Fruit fly (Drosophila melanogaster) whole organism, wandering third instar larva: ENCODE data around the gene CG12289.

Experiments
- Abd-B ChIP-seq: fragments of >200 bp; optimal IDR thresholded peaks from 2 replicates; lab custom pipeline; 2017; ENCODE audit warnings: missing biosample characterization, missing genetic modification characterization
- Mio ChIP-seq: sonication (Bioruptor generic); optimal IDR thresholded peaks from 2 replicates; lab custom pipeline; 2016; ENCODE audit warnings: missing biosample characterization, missing genetic modification characterization
- OdsH ChIP-seq: fragments of 200-800 bp; sonication (Bioruptor generic); optimal IDR thresholded peaks from 2 replicates; lab custom pipeline; 2016; ENCODE audit warnings: missing biosample characterization, mild to moderate bottlenecking, missing genetic modification characterization
- brk ChIP-seq: fragments of 200-800 bp; sonication (Bioruptor generic); optimal IDR thresholded peaks from 2 replicates; lab custom pipeline; 2016; ENCODE audit warnings: missing biosample characterization, mild to moderate bottlenecking, missing genetic modification characterization
- dmrt93B ChIP-seq: fragments of 200-800 bp; sonication (Bioruptor generic); optimal IDR thresholded peaks from 2 replicates; lab custom pipeline; 2018; ENCODE audit warnings: missing biosample characterization, mild to moderate bottlenecking, missing genetic modification characterization
- dsf ChIP-seq: sonication (Bioruptor generic); optimal IDR thresholded peaks from 2 replicates; lab custom pipeline; 2016; ENCODE audit warnings: missing biosample characterization, missing genetic modification characterization, borderline replicate concordance
- ey ChIP-seq: fragments of 200-800 bp; sonication (Bioruptor generic); optimal IDR thresholded peaks from 2 replicates; lab custom pipeline; 2016; ENCODE audit warnings: missing biosample characterization, missing genetic modification characterization
- fru ChIP-seq: fragments of 200-800 bp; sonication (Bioruptor generic); optimal IDR thresholded peaks from 3 replicates; lab custom pipeline; 2016; ENCODE audit warnings: missing biosample characterization, mild to moderate bottlenecking, missing genetic modification characterization
- h ChIP-seq: fragments of 200-800 bp; sonication (Bioruptor generic); optimal IDR thresholded peaks from 3 replicates; lab custom pipeline; 2016; ENCODE audit warnings: missing biosample characterization, mild to moderate bottlenecking, missing genetic modification characterization
- pan ChIP-seq: fragments of >200 bp; optimal IDR thresholded peaks from 2 replicates; lab custom pipeline; 2017
- psq ChIP-seq: fragments of 200-800 bp; sonication (Bioruptor generic); optimal IDR thresholded peaks from 3 replicates; lab custom pipeline; 2017; ENCODE audit warnings: missing biosample characterization, mild to moderate bottlenecking, missing genetic modification characterization, moderate library complexity
- sv ChIP-seq: fragments of 200-800 bp; sonication (Bioruptor generic); optimal IDR thresholded peaks from 3 replicates; lab custom pipeline; 2016; ENCODE audit warnings: missing biosample characterization, missing genetic modification characterization
- tai ChIP-seq: sonication (Bioruptor generic); optimal IDR thresholded peaks from 2 replicates; lab custom pipeline; 2016; ENCODE audit warnings: missing biosample characterization, missing genetic modification characterization
- usp ChIP-seq: fragments of >200 bp; optimal IDR thresholded peaks from 2 replicates; lab custom pipeline; 2017; ENCODE audit warnings: missing biosample characterization, missing genetic modification characterization

DNA sequence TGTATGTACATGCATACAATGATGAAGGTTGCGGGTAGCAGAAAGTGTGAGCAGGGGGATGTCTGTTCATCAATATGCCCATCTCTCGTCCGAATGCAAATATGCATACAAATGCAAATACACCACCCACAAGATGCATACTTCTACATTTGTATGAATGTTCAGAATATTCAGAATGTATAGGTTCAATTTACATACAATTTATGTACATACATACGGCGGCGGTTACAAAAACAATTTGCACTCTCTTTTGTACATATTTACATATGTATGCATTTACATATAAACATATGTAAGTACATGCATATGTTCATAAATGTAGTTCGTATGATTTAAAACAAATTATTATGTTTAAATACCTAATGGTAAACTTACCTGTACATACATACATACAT is 33.6 kb upstream of the CG12289 start:
- TF ChIP-seq OdsH: no peak
- TF ChIP-seq fru: no peak
- no peak for TF ChIP-seq h
- no peak for TF ChIP-seq psq (GFP tag; lab: Kevin White, UChicago)
- no peak for TF ChIP-seq Abd-B (GFP tag; lab: Kevin White, UChicago)
- TF ChIP-seq sv (GFP tag; lab: Kevin White, UChicago): no peak
- no peak for TF ChIP-seq dmrt93B (GFP tag; lab: Kevin White, UChicago)
- no peak for TF ChIP-seq usp (GFP tag; lab: Kevin White, UChicago)
- TF ChIP-seq ey (GFP tag; lab: Kevin White, UChicago): no peak
- no peak for TF ChIP-seq brk (GFP tag; lab: Kevin White, UChicago)
- TF ChIP-seq dsf: no peak
- TF ChIP-seq pan (lab: Kevin White, UChicago): no peak
- TF ChIP-seq Mio (GFP tag; lab: Kevin White, UChicago): no peak
- TF ChIP-seq tai (GFP tag; lab: Kevin White, UChicago): no peak
